Worm (Caenorhabditis elegans) whole organism, L2 larva: ENCODE measurements around the gene srt-65.

ENCODE experiments used
- R02D3.7 ChIP-seq: fragments of 150-350 bp; optimal IDR thresholded peaks from 2 replicates; lab custom pipeline; 2014; ENCODE audit warnings: missing biosample characterization, missing genetic modification characterization
- ZK546.5 ChIP-seq: sonication (generic microtip); optimal IDR thresholded peaks from 2 replicates; lab custom pipeline; 2017; ENCODE audit warnings: missing biosample characterization, missing genetic modification characterization
- egl-27 ChIP-seq: sonication (generic microtip); optimal IDR thresholded peaks from 3 replicates; lab custom pipeline; 2017; ENCODE audit warnings: missing biosample characterization, missing genetic modification reagents, missing genetic modification characterization
- fos-1 ChIP-seq: fragments of 150-350 bp; optimal IDR thresholded peaks from 2 replicates; lab custom pipeline; 2014; ENCODE audit warnings: missing biosample characterization, missing genetic modification characterization
- lsy-2 ChIP-seq, 2 experiments: fragments of 150-350 bp in 1 of 2; sonication (generic microtip) in 1 of 2; optimal IDR thresholded peaks; 2 replicates each; lab custom pipeline; 2014 to 2017; ENCODE audit warnings: missing biosample characterization in 2 of 2, missing genetic modification characterization in 2 of 2
- nhr-11 ChIP-seq: fragments of 150-350 bp; optimal IDR thresholded peaks from 2 replicates; lab custom pipeline; 2014; ENCODE audit warnings: missing biosample characterization, missing genetic modification characterization
- nhr-237 ChIP-seq: fragments of 150-350 bp; optimal IDR thresholded peaks from 2 replicates; lab custom pipeline; 2014; ENCODE audit warnings: missing biosample characterization, missing genetic modification characterization
- sem-4 ChIP-seq: fragments of 150-350 bp; optimal IDR thresholded peaks from 2 replicates; lab custom pipeline; 2014; ENCODE audit warnings: missing biosample characterization, missing genetic modification reagents, missing genetic modification characterization
- skn-1 ChIP-seq: sonication (generic microtip); optimal IDR thresholded peaks from 2 replicates; lab custom pipeline; 2017; ENCODE audit warnings: missing biosample characterization, missing genetic modification characterization
- snpc-4 ChIP-seq: fragments of 150-350 bp; optimal IDR thresholded peaks from 2 replicates; lab custom pipeline; 2014; ENCODE audit warnings: missing biosample characterization, missing genetic modification characterization
- unc-39 ChIP-seq: fragments of 150-350 bp; optimal IDR thresholded peaks from 2 replicates; lab custom pipeline; 2014; ENCODE audit warnings: missing biosample characterization, missing genetic modification characterization

DNA sequence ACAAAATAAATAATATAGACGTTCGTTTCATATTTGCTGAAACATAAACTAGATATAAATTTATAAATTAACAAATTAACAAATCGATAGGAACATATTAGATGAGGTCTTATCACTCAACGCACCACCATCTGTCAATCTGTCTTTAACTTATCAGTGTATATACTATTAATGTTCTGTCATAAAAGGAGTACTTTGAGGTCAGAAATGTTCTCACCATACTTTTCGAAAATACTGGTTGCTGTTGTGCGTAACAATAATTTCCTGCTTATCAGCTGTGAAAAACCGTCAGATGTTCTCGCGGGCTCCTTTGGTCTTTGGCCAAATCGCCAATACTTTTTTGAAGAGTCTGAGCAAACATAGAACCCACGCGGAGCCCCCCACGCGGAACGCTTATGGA, 19.8 kb upstream of the srt-65 start, which contains the start of gene C03A7.13:
- TF ChIP-seq sem-4 (no peak), skn-1 (tag; lab: Kevin White, UChicago) (no peak), snpc-4 (tag; lab: Kevin White, UChicago) (no peak), ZK546.5 (tag; lab: Kevin White, UChicago) (no peak), lsy-2 (tag; optimal IDR thresholded peaks at IDR 0.05; lab: Kevin White, UChicago) (no peak), R02D3.7 (no peak), nhr-11 (tag; lab: Kevin White, UChicago) (no peak), egl-27 (no peak), unc-39 (tag; lab: Kevin White, UChicago) (no peak), nhr-237 (tag; lab: Kevin White, UChicago) (no peak), fos-1 (tag; lab: Kevin White, UChicago) (peak; percentile 49)
